Worm (Caenorhabditis elegans): ENCODE data around the gene pudl-2.

The pudl-2 gene

DNA sequence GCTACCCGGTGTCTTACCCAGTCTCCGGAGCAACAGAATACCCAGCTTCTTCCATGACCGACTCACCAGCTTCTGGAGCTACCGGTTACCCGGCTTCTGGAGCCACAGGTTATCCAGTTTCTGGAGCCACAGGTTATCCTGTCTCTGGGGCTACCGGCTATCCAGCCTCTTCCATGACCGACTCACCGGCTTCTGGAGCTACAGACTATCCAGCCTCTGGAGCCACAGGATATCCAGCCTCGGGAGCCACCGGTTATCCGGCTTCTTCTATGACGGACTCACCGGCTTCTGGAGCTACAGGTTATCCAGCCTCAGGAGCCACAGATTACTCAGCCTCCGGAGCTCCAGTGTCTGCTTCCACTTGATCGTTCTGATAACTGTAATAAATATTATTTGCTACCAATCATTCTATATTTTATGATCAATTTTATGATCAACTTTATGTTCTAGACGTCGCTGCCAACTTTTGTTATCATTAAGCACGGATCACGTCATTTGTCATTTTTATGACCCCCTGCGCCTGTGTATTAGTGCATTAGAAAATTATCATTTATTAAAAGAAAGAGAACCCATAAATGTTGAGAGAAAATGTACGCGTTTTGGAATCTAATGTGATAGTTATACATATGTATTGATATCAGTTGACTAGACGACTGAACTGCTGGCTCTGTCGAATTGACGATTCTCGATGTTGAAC is 20.6 kb downstream of the pudl-2 start:
- no peak for TF ChIP-seq pha-4 (tag; optimal IDR thresholded peaks at IDR 0.05)
- TF ChIP-seq odd-2 (tag; optimal IDR thresholded peaks at IDR 0.05) = no peak
- TF ChIP-seq ceh-6 (GFP tag; optimal IDR thresholded peaks at IDR 0.05) = no peak
- TF ChIP-seq C38D4.7 (GFP tag; optimal IDR thresholded peaks at IDR 0.05) = no peak

DNA sequence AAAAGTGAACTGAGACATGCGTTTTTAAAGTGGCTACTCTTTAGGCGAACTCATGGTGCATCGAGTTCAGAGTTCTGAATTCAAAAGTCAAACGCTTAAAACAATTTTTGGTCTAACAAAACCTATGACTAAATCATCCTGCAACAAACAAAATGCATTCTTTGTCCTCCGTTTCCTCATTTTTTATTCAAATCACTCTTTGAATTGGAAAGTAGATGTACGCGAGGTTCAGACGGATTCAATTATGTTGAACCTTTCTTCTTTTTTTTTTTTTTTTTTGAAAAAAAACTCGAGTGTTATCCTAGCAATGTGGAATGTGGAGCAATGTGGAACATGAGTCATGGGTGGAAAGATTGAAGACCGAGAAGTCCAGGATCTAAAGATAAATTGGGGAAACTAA is 24.1 kb downstream of the pudl-2 start:
- TF ChIP-seq C38D4.7 (GFP tag; optimal IDR thresholded peaks at IDR 0.05) = no peak
- no peak for TF ChIP-seq ceh-31 (tag; optimal IDR thresholded peaks at IDR 0.05)
- TF ChIP-seq nhr-232 (tag; optimal IDR thresholded peaks at IDR 0.05) = no peak
- no peak for TF ChIP-seq fax-1 (tag; optimal IDR thresholded peaks at IDR 0.05)
- TF ChIP-seq ceh-24 (tag; optimal IDR thresholded peaks at IDR 0.05) = no peak
- TF ChIP-seq T23F11.4 (GFP tag; optimal IDR thresholded peaks at IDR 0.05) = no peak
- TF ChIP-seq ceh-19 (GFP tag; optimal IDR thresholded peaks at IDR 0.05) = no peak
- no peak for TF ChIP-seq elt-2 (tag; optimal IDR thresholded peaks at IDR 0.05)
- TF ChIP-seq lin-11 (tag; optimal IDR thresholded peaks at IDR 0.05) = no peak
- no peak for TF ChIP-seq ceh-22 (tag; optimal IDR thresholded peaks at IDR 0.05)
- no peak for TF ChIP-seq pat-9 (tag; optimal IDR thresholded peaks at IDR 0.05)

DNA sequence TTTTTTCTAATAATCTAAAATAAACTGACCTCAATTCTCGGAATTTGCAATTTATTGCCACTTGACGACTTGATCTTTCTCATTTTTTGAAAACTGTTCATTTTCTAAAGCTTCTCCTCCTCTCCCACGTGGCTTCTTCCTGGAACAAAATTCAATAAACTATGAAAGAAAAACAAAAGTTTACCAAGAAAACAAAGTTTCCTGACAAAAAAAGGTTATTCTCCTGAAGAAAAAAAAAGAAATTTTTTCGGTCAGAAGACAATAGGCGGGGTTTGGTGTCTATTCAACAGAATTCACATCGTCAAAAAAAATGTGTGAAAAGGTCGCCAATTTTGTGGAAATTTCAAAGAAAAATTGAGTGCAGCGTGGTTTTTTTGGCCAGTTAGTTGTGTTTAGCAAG is 30.1 kb downstream of the pudl-2 start, which contains the start of gene Y54G2A.16:
Y54G2A.16 (minus strand) TSS at position 101 of the 400 bp plus-strand sequence.
- no peak for TF ChIP-seq unc-86 (tag; optimal IDR thresholded peaks at IDR 0.05)

Data from whole organism, late embryonic.